Fruit fly (Drosophila melanogaster) S2 (cell line): Measurements from ENCODE around the gene Mhcl.

Experiments
- CG8478 ChIP-seq: fragments of >200 bp; optimal IDR thresholded peaks from 2 replicates; lab custom pipeline; 2018
- CTCF ChIP-seq, 2 experiments: fragments of >200 bp; optimal IDR thresholded peaks; 2 replicates each; lab custom pipeline; 2018

dm6 chr3R:16146632-16147453 is 48.3 kb upstream of the Mhcl start, which contains the start of the genes Mic26-27 and CG5916:
- TF ChIP-seq CTCF (optimal IDR thresholded peaks at IDR 0.05; lab: Kevin White, UChicago): peak; percentile 0 to 16
- no peak for TF ChIP-seq CG8478 (lab: Kevin White, UChicago)
